Worm (Caenorhabditis elegans) whole organism, L4 larva: ENCODE data around the gene C09B8.3.

Experiments used
- D1046.2 ChIP-seq: fragments of 200-800 bp; sonication (Bioruptor generic); IDR thresholded peaks from 2 replicates; pipeline ENCODE4 v1.3.6; 2022; ENCODE audit warnings: missing genetic modification characterization, missing compliant biosample characterization
- F26F4.8 ChIP-seq: fragments of 200-800 bp; sonication (Bioruptor generic); conservative IDR thresholded peaks from 2 replicates; pipeline ENCODE4 v1.3.6; 2022; ENCODE audit warnings: missing genetic modification characterization, missing compliant biosample characterization
- F49E8.2 ChIP-seq: sonication (generic microtip); optimal IDR thresholded peaks from 2 replicates; lab custom pipeline; 2016; ENCODE audit warnings: missing compliant biosample characterization, mild to moderate bottlenecking, missing genetic modification characterization, borderline replicate concordance
- R02D3.7 ChIP-seq: fragments of 150-350 bp; sonication (generic microtip); optimal IDR thresholded peaks from 3 replicates; lab custom pipeline; 2014; ENCODE audit warnings: missing biosample characterization, missing genetic modification characterization
- ZK546.5 ChIP-seq, 2 experiments: sonication (generic microtip); optimal IDR thresholded peaks; 2 replicates each; lab custom pipeline; 2017; ENCODE audit warnings: missing biosample characterization in 2 of 2, missing genetic modification characterization in 2 of 2
- aha-1 ChIP-seq: fragments of 150-350 bp; peaks from one replicate; lab custom pipeline; 2014; ENCODE audit warnings: missing biosample characterization, missing genetic modification characterization
- arid-1 ChIP-seq: fragments of 200-800 bp; sonication (Bioruptor generic); conservative IDR thresholded peaks from 2 replicates; pipeline ENCODE4 v1.3.6; 2022; ENCODE audit warnings: missing genetic modification reagents, missing genetic modification characterization, missing compliant biosample characterization
- ceh-20 ChIP-seq: fragments of 200-800 bp; sonication (Bioruptor generic); IDR thresholded peaks from 2 replicates; pipeline ENCODE4 v1.3.6; 2022; ENCODE audit warnings: missing genetic modification reagents, missing genetic modification characterization, missing compliant biosample characterization
- ceh-32 ChIP-seq: sonication (generic microtip); optimal IDR thresholded peaks from 2 replicates; lab custom pipeline; 2016; ENCODE audit warnings: mild to moderate bottlenecking, missing genetic modification characterization, missing compliant biosample characterization; ENCODE audit not compliant: poor library complexity
- ceh-62 ChIP-seq: sonication (generic microtip); optimal IDR thresholded peaks from 2 replicates; lab custom pipeline; 2017; ENCODE audit warnings: missing biosample characterization, missing genetic modification characterization
- ctbp-1 ChIP-seq: fragments of 200-800 bp; sonication (Bioruptor generic); IDR thresholded peaks from 2 replicates; pipeline ENCODE4 v1.3.6; 2022; ENCODE audit warnings: missing genetic modification reagents, missing genetic modification characterization, missing compliant biosample characterization
- dmd-6 ChIP-seq: fragments of 200-800 bp; sonication (Bioruptor generic); IDR thresholded peaks from 2 replicates; pipeline ENCODE4 v1.3.6; 2022; ENCODE audit warnings: missing genetic modification reagents, missing genetic modification characterization, missing compliant biosample characterization
- dmd-8 ChIP-seq: fragments of 200-800 bp; sonication (Bioruptor generic); IDR thresholded peaks from 2 replicates; pipeline ENCODE4 v1.3.6; 2022; ENCODE audit warnings: missing genetic modification characterization, missing compliant biosample characterization
- duxl-1 ChIP-seq: sonication (generic microtip); optimal IDR thresholded peaks from 2 replicates; lab custom pipeline; 2016; ENCODE audit warnings: mild to moderate bottlenecking, missing genetic modification characterization, moderate library complexity, missing compliant biosample characterization; ENCODE audit not compliant: poor library complexity
- egl-27 ChIP-seq: sonication (generic microtip); optimal IDR thresholded peaks from 3 replicates; lab custom pipeline; 2017; ENCODE audit warnings: missing biosample characterization, missing genetic modification reagents, missing genetic modification characterization
- egl-43 ChIP-seq: fragments of 200-800 bp; sonication (Bioruptor generic); IDR thresholded peaks from 2 replicates; pipeline ENCODE4 v1.3.6; 2022; ENCODE audit warnings: missing genetic modification reagents, missing genetic modification characterization, missing compliant biosample characterization
- gei-8 ChIP-seq: fragments of 200-800 bp; sonication (Bioruptor generic); optimal IDR thresholded peaks from 2 replicates; lab custom pipeline; 2018; ENCODE audit warnings: mild to moderate bottlenecking, missing genetic modification characterization, missing compliant biosample characterization
- hlh-30 ChIP-seq: sonication (generic microtip); optimal IDR thresholded peaks from 2 replicates; lab custom pipeline; 2017; ENCODE audit warnings: antibody characterized with exemption, mild to moderate bottlenecking, missing genetic modification characterization, missing compliant biosample characterization; ENCODE audit not compliant: insufficient read depth
- lin-29 ChIP-seq: fragments of 200-800 bp; sonication (Bioruptor generic); IDR thresholded peaks from 2 replicates; pipeline ENCODE4 v1.3.6; 2022; ENCODE audit warnings: missing genetic modification reagents, missing genetic modification characterization, missing compliant biosample characterization
- lin-38 ChIP-seq: fragments of 200-800 bp; sonication (Bioruptor generic); IDR thresholded peaks from 2 replicates; pipeline ENCODE4 v1.3.6; 2022; ENCODE audit warnings: missing genetic modification reagents, missing genetic modification characterization, missing compliant biosample characterization
- mes-2 ChIP-seq: sonication (generic microtip); optimal IDR thresholded peaks from 2 replicates; lab custom pipeline; 2016; ENCODE audit warnings: missing genotype, mild to moderate bottlenecking, missing genetic modification characterization, missing compliant biosample characterization; ENCODE audit not compliant: poor library complexity, severe bottlenecking
- mxl-2 ChIP-seq: fragments of 200-800 bp; sonication (Bioruptor generic); conservative IDR thresholded peaks from 2 replicates; pipeline ENCODE4 v1.3.6; 2022; ENCODE audit warnings: missing genetic modification reagents, missing genetic modification characterization, missing compliant biosample characterization
- nhr-10 ChIP-seq: fragments of 150-350 bp; optimal IDR thresholded peaks from 2 replicates; lab custom pipeline; 2014; ENCODE audit warnings: missing biosample characterization, missing genetic modification characterization
- nhr-111 ChIP-seq: fragments of 200-800 bp; sonication (Bioruptor generic); optimal IDR thresholded peaks from 2 replicates; lab custom pipeline; 2018; ENCODE audit warnings: mild to moderate bottlenecking, missing genetic modification characterization, missing compliant biosample characterization
- nhr-42 ChIP-seq: fragments of 200-800 bp; sonication (Bioruptor generic); IDR thresholded peaks from 2 replicates; pipeline ENCODE4 v1.3.6; 2022; ENCODE audit warnings: missing genetic modification characterization, missing compliant biosample characterization
- nhr-6 ChIP-seq: fragments of 150-350 bp; optimal IDR thresholded peaks from 2 replicates; lab custom pipeline; 2014; ENCODE audit warnings: missing biosample characterization, missing genetic modification characterization
- nhr-76 ChIP-seq: fragments of 150-350 bp; optimal IDR thresholded peaks from 2 replicates; lab custom pipeline; 2014; ENCODE audit warnings: missing biosample characterization, missing genetic modification characterization
- pha-4 ChIP-seq, 2 experiments: fragments of 150-350 bp in 1 of 2; fragments of 200-800 bp in 1 of 2; sonication (Bioruptor generic) in 1 of 2; IDR thresholded peaks in 1 of 2; optimal IDR thresholded peaks in 1 of 2; 2 replicates each; pipeline versions ENCODE4 v1.3.6 to Lab custom; 2014 to 2022; ENCODE audit warnings: missing genetic modification characterization in 2 of 2, missing genetic modification reagents in 2 of 2, missing biosample characterization in 1 of 2, missing compliant biosample characterization in 1 of 2
- php-3 ChIP-seq: fragments of 200-800 bp; sonication (Bioruptor generic); IDR thresholded peaks from 2 replicates; pipeline ENCODE4 v1.3.6; 2022; ENCODE audit warnings: missing genetic modification reagents, missing genetic modification characterization, missing compliant biosample characterization
- set-16 ChIP-seq: fragments of 200-800 bp; sonication (Bioruptor generic); IDR thresholded peaks from 2 replicates; pipeline ENCODE4 v1.3.6; 2022; ENCODE audit warnings: missing genetic modification reagents, missing genetic modification characterization, missing compliant biosample characterization
- spr-3 ChIP-seq: fragments of 200-800 bp; sonication (Bioruptor generic); optimal IDR thresholded peaks from 2 replicates; lab custom pipeline; 2018; ENCODE audit warnings: mild to moderate bottlenecking, missing genetic modification characterization, missing compliant biosample characterization
- unc-39 ChIP-seq: sonication (generic microtip); optimal IDR thresholded peaks from 2 replicates; lab custom pipeline; 2017; ENCODE audit warnings: missing biosample characterization, missing genetic modification characterization
- unc-62 ChIP-seq, 3 experiments: fragments of 150-350 bp in 1 of 3; sonication (generic microtip); optimal IDR thresholded peaks in 2 of 3; peaks in 1 of 3; 1 replicate in 1 of 3; 2 replicates in 2 of 3; lab custom pipeline; 2014 to 2017; ENCODE audit warnings: missing biosample characterization in 3 of 3, missing genetic modification characterization in 3 of 3, missing genetic modification reagents in 3 of 3, missing genotype in 1 of 3
- vab-7 ChIP-seq: fragments of 200-800 bp; sonication (Bioruptor generic); IDR thresholded peaks from 2 replicates; pipeline ENCODE4 v1.3.6; 2022; ENCODE audit warnings: missing genetic modification reagents, missing genetic modification characterization, missing compliant biosample characterization
- zag-1 ChIP-seq: fragments of 150-350 bp; optimal IDR thresholded peaks from 2 replicates; lab custom pipeline; 2014; ENCODE audit warnings: missing biosample characterization, missing genetic modification characterization
- zfp-2 ChIP-seq: sonication (generic microtip); optimal IDR thresholded peaks from 2 replicates; lab custom pipeline; 2016; ENCODE audit warnings: mild to moderate bottlenecking, missing genetic modification characterization, missing compliant biosample characterization
- zip-11 ChIP-seq: fragments of 200-800 bp; sonication (Bioruptor generic); IDR thresholded peaks from 2 replicates; pipeline ENCODE4 v1.3.6; 2022; ENCODE audit warnings: missing genetic modification characterization, missing compliant biosample characterization
- zip-2 ChIP-seq: fragments of 150-350 bp; optimal IDR thresholded peaks from 2 replicates; lab custom pipeline; 2014; ENCODE audit warnings: missing biosample characterization, missing genetic modification characterization

Gene C09B8.3

ce11 chrX:6002479-6002878 lies 8.0 kb downstream of the C09B8.3 start:
- TF ChIP-seq unc-62 (GFP tag; optimal IDR thresholded peaks at IDR 0.05 in 1 of 2; lab: Kevin White, UChicago) (peak in 1 of 2 experiments; percentile 91), unc-62 (tag; optimal IDR thresholded peaks at IDR 0.05; lab: Kevin White, UChicago) (no peak), pha-4 (GFP tag; IDR thresholded peaks at IDR 0.05; lab: Robert Waterston, UW) (no peak), pha-4 (tag; optimal IDR thresholded peaks at IDR 0.05; lab: Kevin White, UChicago) (no peak)

ce11 chrX:6001432-6001831 lies 9.0 kb downstream of the C09B8.3 start, which contains the start of gene F22F4.4:
F22F4.4 (minus strand) TSS chrX:6001532.
- TF ChIP-seq ceh-20 (GFP tag; lab: Robert Waterston, UW) (no peak), unc-62 (GFP tag; optimal IDR thresholded peaks at IDR 0.05 in 1 of 2; lab: Kevin White, UChicago) (peak in 1 of 2 experiments; percentile 21), unc-62 (tag; optimal IDR thresholded peaks at IDR 0.05; lab: Kevin White, UChicago) (no peak)

- TF ChIP-seq aha-1 (tag; lab: Kevin White, UChicago) (peak; percentile 81), unc-62 (GFP tag; optimal IDR thresholded peaks at IDR 0.05 in 1 of 2; lab: Kevin White, UChicago) (peak in 1 of 2 experiments; percentile 83), unc-62 (tag; optimal IDR thresholded peaks at IDR 0.05; lab: Kevin White, UChicago) (no peak), duxl-1 (tag; lab: Kevin White, UChicago) (no peak), ceh-32 (no peak)
Measured at ce11 chrX:5999103-5999554, 11.3 kb downstream of the C09B8.3 start, which contains the start of gene F22F4.9. F22F4.9 (minus strand) TSS chrX:5999504.

ce11 chrX:5995613-5996206 lies 14.8 kb downstream of the C09B8.3 start, which contains the start of gene inx-3:
inx-3 (plus strand) TSS chrX:5996156.
- TF ChIP-seq ceh-62 (tag; lab: Kevin White, UChicago) (no peak), zip-11 (GFP tag; lab: Robert Waterston, UW) (no peak), set-16 (GFP tag; lab: Robert Waterston, UW) (peak; percentile 62; the same call in 1 of the 2 replicates), aha-1 (tag; lab: Kevin White, UChicago) (peak; percentile 25), nhr-6 (tag; lab: Kevin White, UChicago) (no peak), egl-43 (GFP tag; lab: Robert Waterston, UW) (0 out of 2 replicates have a peak, but pooled peaks have one; percentile 33), F49E8.2 (no peak)

ce11 chrX:5994004-5994403 lies 16.5 kb downstream of the C09B8.3 start:
- no peak for TF ChIP-seq zag-1
- no peak for TF ChIP-seq R02D3.7 (tag; lab: Kevin White, UChicago)
- no peak for TF ChIP-seq spr-3 (GFP tag; lab: Kevin White, UChicago)
- TF ChIP-seq nhr-76 (tag; lab: Kevin White, UChicago), result no peak
- no peak for TF ChIP-seq gei-8
- TF ChIP-seq hlh-30 (tag; lab: Kevin White, UChicago), result no peak
- TF ChIP-seq ctbp-1 (GFP tag; lab: Robert Waterston, UW), result no peak
- TF ChIP-seq F26F4.8 (GFP tag; lab: Robert Waterston, UW), result no peak

ce11 chrX:5992770-5993169 lies 17.7 kb downstream of the C09B8.3 start, which contains the start of gene F22F4.5:
F22F4.5 (minus strand) TSS chrX:5992870.
- TF ChIP-seq dmd-6 (no peak), gei-8 (no peak), unc-39 (tag; lab: Kevin White, UChicago) (no peak), dmd-8 (GFP tag; lab: Robert Waterston, UW) (no peak), php-3 (GFP tag; lab: Robert Waterston, UW) (no peak), mxl-2 (GFP tag; lab: Robert Waterston, UW) (no peak), mes-2 (no peak), zfp-2 (tag; lab: Kevin White, UChicago) (no peak), lin-29 (GFP tag; lab: Robert Waterston, UW) (no peak), vab-7 (GFP tag; lab: Robert Waterston, UW) (no peak), nhr-10 (tag; lab: Kevin White, UChicago) (no peak), nhr-42 (GFP tag; lab: Robert Waterston, UW) (no peak), egl-27 (tag; lab: Kevin White, UChicago) (no peak), arid-1 (no peak), ZK546.5 (tag; optimal IDR thresholded peaks at IDR 0.05; lab: Kevin White, UChicago) (no peak), set-16 (GFP tag; lab: Robert Waterston, UW) (no peak), lin-38 (GFP tag; lab: Robert Waterston, UW) (no peak), nhr-111 (GFP tag; lab: Kevin White, UChicago) (no peak), D1046.2 (GFP tag; lab: Robert Waterston, UW) (no peak), zip-2 (no peak)
